Worm (Caenorhabditis elegans) whole organism, young adult: ENCODE results near the gene mrp-4.

Experiments
- ama-1 ChIP-seq, 3 experiments: fragments of 150-350 bp in 1 of 3; sonication (generic microtip) in 2 of 3; optimal IDR thresholded peaks; 2 replicates each; lab custom pipeline; 2014 to 2018; ENCODE audit warnings: missing biosample characterization in 2 of 3, missing genetic modification characterization in 2 of 3, missing genetic modification reagents in 2 of 3
- ccch-3 ChIP-seq: fragments of 200-800 bp; sonication (Bioruptor generic); optimal IDR thresholded peaks from 2 replicates; lab custom pipeline; 2018; ENCODE audit warnings: mild to moderate bottlenecking, missing genetic modification characterization, missing compliant biosample characterization
- efl-1 ChIP-seq: fragments of 150-350 bp; optimal IDR thresholded peaks from 2 replicates; lab custom pipeline; 2014; ENCODE audit warnings: missing biosample characterization, missing genetic modification reagents, missing genetic modification characterization
- him-1 ChIP-seq: sonication (generic microtip); optimal IDR thresholded peaks from 2 replicates; lab custom pipeline; 2016; ENCODE audit warnings: missing genotype, missing genetic modification reagents, missing genetic modification characterization, missing compliant biosample characterization
- lin-40 ChIP-seq: sonication (generic microtip); optimal IDR thresholded peaks from 2 replicates; lab custom pipeline; 2016; ENCODE audit warnings: missing genetic modification characterization, mild to moderate bottlenecking, missing compliant biosample characterization, missing genotype, missing genetic modification reagents
- madf-6 ChIP-seq: fragments of 200-800 bp; sonication (Bioruptor generic); IDR thresholded peaks from 2 replicates; pipeline ENCODE4 v1.3.6; 2022; ENCODE audit warnings: missing genetic modification reagents, missing genetic modification characterization, missing compliant biosample characterization
- mxl-1 ChIP-seq: sonication (generic microtip); optimal IDR thresholded peaks from 2 replicates; lab custom pipeline; 2016; ENCODE audit warnings: missing genetic modification characterization, missing compliant biosample characterization
- sea-2 ChIP-seq: fragments of 200-800 bp; sonication (Bioruptor generic); IDR thresholded peaks from 2 replicates; pipeline ENCODE4 v1.3.6; 2022; ENCODE audit warnings: missing genetic modification characterization, missing compliant biosample characterization
- snpc-4 ChIP-seq, 5 experiments: fragments of 150-350 bp in 1 of 5; sonication (generic microtip) in 4 of 5; optimal IDR thresholded peaks; 2 replicates each; lab custom pipeline; 2014 to 2018; ENCODE audit warnings: missing genetic modification characterization in 5 of 5, missing biosample characterization in 3 of 5, antibody characterized with exemption in 2 of 5, mild to moderate bottlenecking in 2 of 5, missing compliant biosample characterization in 2 of 5, missing genotype in 2 of 5, moderate library complexity in 2 of 5, missing genetic modification reagents in 1 of 5
- sptf-2 ChIP-seq: fragments of 200-800 bp; sonication (Bioruptor generic); optimal IDR thresholded peaks from 2 replicates; lab custom pipeline; 2018; ENCODE audit warnings: mild to moderate bottlenecking, missing genetic modification characterization, missing compliant biosample characterization

DNA sequence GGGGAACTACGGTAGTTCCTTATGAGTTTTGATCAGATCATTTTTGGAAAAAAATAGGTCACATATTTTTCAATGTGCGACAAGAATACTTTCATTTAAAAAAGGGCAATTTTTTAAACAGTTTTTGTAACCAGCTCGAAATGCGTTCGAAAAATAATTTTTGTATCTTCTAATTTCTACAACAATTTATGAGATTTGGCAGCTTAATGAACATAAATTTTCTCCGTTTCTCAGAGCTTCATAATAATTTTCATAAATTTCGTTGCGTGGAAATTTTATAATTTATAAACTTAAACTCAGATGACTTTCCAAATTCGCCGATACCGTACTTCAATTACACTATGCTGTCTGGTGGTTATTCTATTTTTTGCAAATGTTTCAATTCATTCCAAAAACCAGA is 10.8 kb downstream of the mrp-4 start, which contains the start of gene F21G4.3:
- TF ChIP-seq snpc-4 (GFP tag; optimal IDR thresholded peaks at IDR 0.05; lab: Kevin White, UChicago): no peak
- no peak for TF ChIP-seq snpc-4 (tag; optimal IDR thresholded peaks at IDR 0.05; lab: Kevin White, UChicago)
- TF ChIP-seq him-1: no peak
- TF ChIP-seq sea-2 (GFP tag; lab: Robert Waterston, UW): no peak
- no peak for TF ChIP-seq ama-1 (optimal IDR thresholded peaks at IDR 0.05; lab: Kevin White, UChicago)
- no peak for TF ChIP-seq ama-1 (GFP tag; optimal IDR thresholded peaks at IDR 0.05; lab: Kevin White, UChicago)
- no peak for TF ChIP-seq efl-1
- no peak for TF ChIP-seq lin-40 (tag; lab: Kevin White, UChicago)
- TF ChIP-seq madf-6: no peak
- no peak for TF ChIP-seq ccch-3 (GFP tag; lab: Kevin White, UChicago)
- no peak for TF ChIP-seq mxl-1 (tag; lab: Kevin White, UChicago)
- no peak for TF ChIP-seq sptf-2
